Worm (Caenorhabditis elegans): ENCODE measurements around the gene Y42H9AR.4.

- TF ChIP-seq him-1 (tag; optimal IDR thresholded peaks at IDR 0.05) (no peak), W03F9.2 (tag; optimal IDR thresholded peaks at IDR 0.05) (no peak), dao-5 (tag; optimal IDR thresholded peaks at IDR 0.05) (no peak)
Measured at ce11 chrIV:8152688-8153087, 40.7 kb upstream of the Y42H9AR.4 start.

Measured in whole organism, L4/young adult.